Worm (Caenorhabditis elegans) whole organism, L2 larva: Measurements from ENCODE around the gene famp-1.

Source experiments
- C34F6.9 ChIP-seq: fragments of 150-350 bp; optimal IDR thresholded peaks from 2 replicates; lab custom pipeline; 2014; ENCODE audit warnings: missing biosample characterization, missing genetic modification characterization
- F13H6.1 ChIP-seq: sonication (generic microtip); optimal IDR thresholded peaks from 2 replicates; lab custom pipeline; 2016; ENCODE audit warnings: missing genetic modification characterization, missing compliant biosample characterization
- R02D3.7 ChIP-seq: fragments of 150-350 bp; optimal IDR thresholded peaks from 2 replicates; lab custom pipeline; 2014; ENCODE audit warnings: missing biosample characterization, missing genetic modification characterization
- Y55F3AM.14 ChIP-seq: fragments of 200-800 bp; sonication (Bioruptor generic); optimal IDR thresholded peaks from 2 replicates; lab custom pipeline; 2018; ENCODE audit warnings: mild to moderate bottlenecking, missing genetic modification characterization, missing compliant biosample characterization
- ZK546.5 ChIP-seq: sonication (generic microtip); optimal IDR thresholded peaks from 2 replicates; lab custom pipeline; 2017; ENCODE audit warnings: missing biosample characterization, missing genetic modification characterization
- alr-1 ChIP-seq: fragments of 150-350 bp; optimal IDR thresholded peaks from 2 replicates; lab custom pipeline; 2014; ENCODE audit warnings: missing biosample characterization, missing genetic modification characterization
- aly-2 ChIP-seq: fragments of 150-350 bp; optimal IDR thresholded peaks from 2 replicates; lab custom pipeline; 2014; ENCODE audit warnings: missing biosample characterization, missing genetic modification characterization
- ama-1 ChIP-seq: fragments of 150-350 bp; optimal IDR thresholded peaks from 2 replicates; lab custom pipeline; 2018; ENCODE audit warnings: inconsistent platforms
- blmp-1 ChIP-seq: sonication (generic microtip); optimal IDR thresholded peaks from 2 replicates; lab custom pipeline; 2017; ENCODE audit warnings: missing genetic modification characterization, mild to moderate bottlenecking, missing compliant biosample characterization, antibody characterized with exemption, moderate library complexity; ENCODE audit not compliant: insufficient read depth
- ceh-16 ChIP-seq: fragments of 150-350 bp; optimal IDR thresholded peaks from 2 replicates; lab custom pipeline; 2014; ENCODE audit warnings: missing biosample characterization, missing genetic modification characterization
- ceh-82 ChIP-seq: fragments of 150-350 bp; optimal IDR thresholded peaks from 2 replicates; lab custom pipeline; 2014; ENCODE audit warnings: missing biosample characterization, missing genetic modification characterization
- crh-2 ChIP-seq: sonication (generic microtip); optimal IDR thresholded peaks from 2 replicates; lab custom pipeline; 2017; ENCODE audit warnings: missing biosample characterization, missing genetic modification characterization
- dmd-4 ChIP-seq: sonication (generic microtip); optimal IDR thresholded peaks from 2 replicates; lab custom pipeline; 2017; ENCODE audit warnings: missing biosample characterization, missing genetic modification characterization
- egl-27 ChIP-seq: sonication (generic microtip); optimal IDR thresholded peaks from 3 replicates; lab custom pipeline; 2017; ENCODE audit warnings: missing biosample characterization, missing genetic modification reagents, missing genetic modification characterization
- elt-1 ChIP-seq: fragments of 150-350 bp; optimal IDR thresholded peaks from 2 replicates; lab custom pipeline; 2014; ENCODE audit warnings: missing biosample characterization, missing genetic modification characterization
- elt-3 ChIP-seq: sonication (generic microtip); optimal IDR thresholded peaks from 2 replicates; lab custom pipeline; 2017; ENCODE audit warnings: missing biosample characterization, missing genetic modification characterization
- fos-1 ChIP-seq: fragments of 150-350 bp; optimal IDR thresholded peaks from 2 replicates; lab custom pipeline; 2014; ENCODE audit warnings: missing biosample characterization, missing genetic modification characterization
- gmeb-1 ChIP-seq: fragments of 150-350 bp; optimal IDR thresholded peaks from 2 replicates; lab custom pipeline; 2014; ENCODE audit warnings: missing biosample characterization, missing genetic modification characterization
- lin-11 ChIP-seq: fragments of 150-350 bp; sonication (generic microtip); optimal IDR thresholded peaks from 2 replicates; lab custom pipeline; 2014; ENCODE audit warnings: missing biosample characterization, missing genetic modification characterization, inconsistent platforms, mixed read lengths
- lin-13 ChIP-seq: fragments of 150-350 bp; optimal IDR thresholded peaks from 2 replicates; lab custom pipeline; 2014; ENCODE audit warnings: missing biosample characterization, missing genetic modification reagents, missing genetic modification characterization
- lin-39 ChIP-seq: fragments of 150-350 bp; optimal IDR thresholded peaks from 2 replicates; lab custom pipeline; 2014; ENCODE audit warnings: missing biosample characterization, missing genetic modification reagents, missing genetic modification characterization
- lsy-2 ChIP-seq, 2 experiments: fragments of 150-350 bp in 1 of 2; sonication (generic microtip) in 1 of 2; optimal IDR thresholded peaks; 2 replicates each; lab custom pipeline; 2014 to 2017; ENCODE audit warnings: missing biosample characterization in 2 of 2, missing genetic modification characterization in 2 of 2
- mab-5 ChIP-seq: fragments of 150-350 bp; optimal IDR thresholded peaks from 2 replicates; lab custom pipeline; 2014; ENCODE audit warnings: missing biosample characterization, missing genetic modification characterization
- mbf-1 ChIP-seq: sonication (generic microtip); optimal IDR thresholded peaks from 2 replicates; lab custom pipeline; 2017; ENCODE audit warnings: missing biosample characterization, missing genetic modification characterization
- mdl-1 ChIP-seq, 2 experiments: fragments of 150-350 bp in 1 of 2; sonication (generic microtip) in 1 of 2; optimal IDR thresholded peaks; 2 replicates each; lab custom pipeline; 2017; ENCODE audit warnings: missing biosample characterization in 2 of 2, missing genetic modification characterization in 2 of 2
- nhr-10 ChIP-seq: sonication (generic microtip); optimal IDR thresholded peaks from 2 replicates; lab custom pipeline; 2017; ENCODE audit warnings: missing biosample characterization, missing genetic modification characterization
- nhr-11 ChIP-seq: fragments of 150-350 bp; optimal IDR thresholded peaks from 2 replicates; lab custom pipeline; 2014; ENCODE audit warnings: missing biosample characterization, missing genetic modification characterization
- nhr-12 ChIP-seq: fragments of 150-350 bp; optimal IDR thresholded peaks from 2 replicates; lab custom pipeline; 2014; ENCODE audit warnings: missing biosample characterization, missing genetic modification characterization
- nhr-129 ChIP-seq: fragments of 150-350 bp; optimal IDR thresholded peaks from 2 replicates; lab custom pipeline; 2014; ENCODE audit warnings: missing biosample characterization, missing genetic modification characterization
- nhr-21 ChIP-seq: fragments of 150-350 bp; optimal IDR thresholded peaks from 2 replicates; lab custom pipeline; 2014; ENCODE audit warnings: missing biosample characterization, missing genetic modification characterization
- nhr-23 ChIP-seq: fragments of 150-350 bp; optimal IDR thresholded peaks from 2 replicates; lab custom pipeline; 2014; ENCODE audit warnings: missing biosample characterization, missing genetic modification reagents, missing genetic modification characterization
- nhr-237 ChIP-seq: fragments of 150-350 bp; optimal IDR thresholded peaks from 2 replicates; lab custom pipeline; 2014; ENCODE audit warnings: missing biosample characterization, missing genetic modification characterization
- nhr-25 ChIP-seq: fragments of 150-350 bp; sonication (generic microtip); optimal IDR thresholded peaks from 3 replicates; lab custom pipeline; 2014; ENCODE audit warnings: missing biosample characterization, missing genetic modification characterization
- nhr-6 ChIP-seq: fragments of 150-350 bp; optimal IDR thresholded peaks from 2 replicates; lab custom pipeline; 2014; ENCODE audit warnings: missing biosample characterization, missing genetic modification characterization
- nhr-77 ChIP-seq: fragments of 150-350 bp; optimal IDR thresholded peaks from 2 replicates; lab custom pipeline; 2014; ENCODE audit warnings: missing biosample characterization, missing genetic modification characterization
- peb-1 ChIP-seq: fragments of 150-350 bp; optimal IDR thresholded peaks from 2 replicates; lab custom pipeline; 2014; ENCODE audit warnings: missing biosample characterization, missing genetic modification characterization
- sem-4 ChIP-seq: fragments of 150-350 bp; optimal IDR thresholded peaks from 2 replicates; lab custom pipeline; 2014; ENCODE audit warnings: missing biosample characterization, missing genetic modification reagents, missing genetic modification characterization
- skn-1 ChIP-seq: sonication (generic microtip); optimal IDR thresholded peaks from 2 replicates; lab custom pipeline; 2017; ENCODE audit warnings: missing biosample characterization, missing genetic modification characterization
- sma-3 ChIP-seq: sonication (generic microtip); optimal IDR thresholded peaks from 2 replicates; lab custom pipeline; 2016; ENCODE audit warnings: missing genetic modification reagents, missing genetic modification characterization, missing compliant biosample characterization
- sma-9 ChIP-seq, 2 experiments: fragments of 150-350 bp in 1 of 2; sonication (generic microtip) in 1 of 2; optimal IDR thresholded peaks; 2 replicates each; lab custom pipeline; 2014 to 2016; ENCODE audit warnings: missing genetic modification characterization in 2 of 2, mild to moderate bottlenecking in 1 of 2, missing biosample characterization in 1 of 2, missing compliant biosample characterization in 1 of 2, missing genetic modification reagents in 1 of 2, moderate library complexity in 1 of 2
- snpc-4 ChIP-seq: fragments of 150-350 bp; optimal IDR thresholded peaks from 2 replicates; lab custom pipeline; 2014; ENCODE audit warnings: missing biosample characterization, missing genetic modification characterization
- unc-39 ChIP-seq: fragments of 150-350 bp; optimal IDR thresholded peaks from 2 replicates; lab custom pipeline; 2014; ENCODE audit warnings: missing biosample characterization, missing genetic modification characterization
- unc-55 ChIP-seq: fragments of 150-350 bp; sonication (generic microtip); optimal IDR thresholded peaks from 3 replicates; lab custom pipeline; 2014; ENCODE audit warnings: missing biosample characterization, missing genetic modification reagents, missing genetic modification characterization
- unc-62 ChIP-seq: fragments of 150-350 bp; optimal IDR thresholded peaks from 2 replicates; lab custom pipeline; 2014; ENCODE audit warnings: missing biosample characterization, missing genetic modification reagents, missing genetic modification characterization
- zag-1 ChIP-seq: fragments of 150-350 bp; optimal IDR thresholded peaks from 2 replicates; lab custom pipeline; 2014; ENCODE audit warnings: missing biosample characterization, missing genetic modification characterization
- ztf-1 ChIP-seq: fragments of 200-800 bp; sonication (Bioruptor generic); conservative IDR thresholded peaks from 2 replicates; pipeline ENCODE4 v1.3.6; 2022; ENCODE audit warnings: missing genetic modification characterization, missing compliant biosample characterization
- ztf-11 ChIP-seq: sonication (generic microtip); optimal IDR thresholded peaks from 2 replicates; lab custom pipeline; 2017; ENCODE audit warnings: missing biosample characterization, missing genetic modification characterization
- ztf-4 ChIP-seq: fragments of 150-350 bp; optimal IDR thresholded peaks from 2 replicates; lab custom pipeline; 2014; ENCODE audit warnings: missing biosample characterization, missing genetic modification characterization

famp-1 gene

ce11 chrIV:2220147-2220546 is 43.3 kb downstream of the famp-1 start (continued):
- no peak for TF ChIP-seq alr-1 (tag; lab: Kevin White, UChicago)

- TF ChIP-seq nhr-23 (tag; lab: Kevin White, UChicago) (no peak), mdl-1 (tag; optimal IDR thresholded peaks at IDR 0.05; lab: Kevin White, UChicago) (peak; percentile 98 to 99), sem-4 (peak; percentile 92), aly-2 (tag; lab: Kevin White, UChicago) (no peak), lsy-2 (tag; optimal IDR thresholded peaks at IDR 0.05; lab: Kevin White, UChicago) (peak; percentile 89 to 94), ztf-1 (GFP tag; lab: Robert Waterston, UW) (peak; percentile 95; the same call in 1 of the 2 replicates), ztf-11 (no peak), peb-1 (tag; lab: Kevin White, UChicago) (no peak), C34F6.9 (tag; lab: Kevin White, UChicago) (peak; percentile 94), unc-39 (peak; percentile 17), ZK546.5 (tag; lab: Kevin White, UChicago) (peak; percentile 62), nhr-21 (peak; percentile 98), sma-9 (GFP tag; optimal IDR thresholded peaks at IDR 0.05; lab: Kevin White, UChicago) (peak; percentile 99), sma-9 (tag; optimal IDR thresholded peaks at IDR 0.05; lab: Kevin White, UChicago) (peak; percentile 62), nhr-12 (tag; lab: Kevin White, UChicago) (peak; percentile 15), lin-39 (tag; lab: Kevin White, UChicago) (no peak), unc-62 (peak; percentile 78), nhr-129 (peak; percentile 85), mab-5 (tag; lab: Kevin White, UChicago) (peak; percentile 95), lin-11 (tag; lab: Kevin White, UChicago) (peak; percentile 77), skn-1 (tag; lab: Kevin White, UChicago) (no peak), Y55F3AM.14 (GFP tag; lab: Kevin White, UChicago) (peak; percentile 98), nhr-6 (tag; lab: Kevin White, UChicago) (peak; percentile 92), nhr-11 (tag; lab: Kevin White, UChicago) (no peak), nhr-10 (tag; lab: Kevin White, UChicago) (peak; percentile 81), elt-1 (no peak), sma-3 (GFP tag; lab: Kevin White, UChicago) (peak; percentile 98), unc-55 (GFP tag; lab: Kevin White, UChicago) (peak; percentile 82), zag-1 (tag; lab: Kevin White, UChicago) (peak; percentile 85), blmp-1 (tag; lab: Kevin White, UChicago) (peak; percentile 80), ztf-4 (tag; lab: Kevin White, UChicago) (peak; percentile 75), nhr-77 (tag; lab: Kevin White, UChicago) (peak; percentile 66), elt-3 (tag; lab: Kevin White, UChicago) (no peak), F13H6.1 (peak; percentile 100), mbf-1 (tag; lab: Kevin White, UChicago) (no peak), snpc-4 (tag; lab: Kevin White, UChicago) (peak; percentile 60), fos-1 (peak; percentile 79), dmd-4 (tag; lab: Kevin White, UChicago) (no peak), nhr-237 (peak; percentile 84), ceh-16 (peak; percentile 47), R02D3.7 (peak; percentile 39), crh-2 (tag; lab: Kevin White, UChicago) (peak; percentile 98), ceh-82 (tag; lab: Kevin White, UChicago) (peak; percentile 84), alr-1 (tag; lab: Kevin White, UChicago) (no peak), nhr-25 (peak; percentile 98), ama-1 (peak; percentile 64), lin-13 (GFP tag; lab: Kevin White, UChicago) (peak; percentile 94), gmeb-1 (tag; lab: Kevin White, UChicago) (peak; percentile 90), egl-27 (peak; percentile 98)
These were observed 44.1 kb downstream of the famp-1 start for ce11 chrIV:2219334-2219755.
